Fruit fly (Drosophila melanogaster) whole organism, embryonic: ENCODE measurements around the gene shi.

Experiments
- B-H2 ChIP-seq: fragments of 200-800 bp; sonication (Bioruptor generic); optimal IDR thresholded peaks from 2 replicates; lab custom pipeline; 2018; ENCODE audit warnings: missing biosample characterization, mild to moderate bottlenecking, missing genetic modification characterization
- Blimp-1 ChIP-seq: fragments of 200-800 bp; sonication (Bioruptor generic); optimal IDR thresholded peaks from 3 replicates; lab custom pipeline; 2018; ENCODE audit warnings: missing biosample characterization, missing genetic modification characterization, mild to moderate bottlenecking, moderate library complexity, missing genetic modification reagents
- CG10274 ChIP-seq: fragments of 200-800 bp; sonication (Bioruptor generic); optimal IDR thresholded peaks from 3 replicates; lab custom pipeline; 2017; ENCODE audit warnings: missing biosample characterization, mild to moderate bottlenecking, missing genetic modification characterization
- CG10543 ChIP-seq: fragments of 200-800 bp; sonication (Bioruptor generic); optimal IDR thresholded peaks from 3 replicates; lab custom pipeline; 2017; ENCODE audit warnings: missing biosample characterization, mild to moderate bottlenecking, missing genetic modification characterization, moderate library complexity
- CG11723 ChIP-seq: fragments of 200-800 bp; sonication (Bioruptor generic); optimal IDR thresholded peaks from 2 replicates; lab custom pipeline; 2017; ENCODE audit warnings: missing biosample characterization, mild to moderate bottlenecking, missing genetic modification characterization
- CG12942 ChIP-seq: fragments of 200-800 bp; sonication (Bioruptor generic); optimal IDR thresholded peaks from 3 replicates; lab custom pipeline; 2016; ENCODE audit warnings: missing biosample characterization, missing genetic modification characterization
- CG15011 ChIP-seq: fragments of 200-800 bp; sonication (Bioruptor generic); optimal IDR thresholded peaks from 3 replicates; lab custom pipeline; 2018; ENCODE audit warnings: missing biosample characterization, mild to moderate bottlenecking, missing genetic modification characterization
- CG15601 ChIP-seq: fragments of 200-800 bp; sonication (Bioruptor generic); optimal IDR thresholded peaks from 3 replicates; lab custom pipeline; 2019; ENCODE audit warnings: missing biosample characterization, mild to moderate bottlenecking, missing genetic modification characterization, moderate library complexity
- CG2116 ChIP-seq: fragments of 200-800 bp; sonication (Bioruptor generic); optimal IDR thresholded peaks from 3 replicates; lab custom pipeline; 2018; ENCODE audit warnings: missing biosample characterization, mild to moderate bottlenecking, missing genetic modification characterization
- CG3163 ChIP-seq: fragments of 200-800 bp; sonication (Bioruptor generic); optimal IDR thresholded peaks from 3 replicates; lab custom pipeline; 2016; ENCODE audit warnings: missing biosample characterization, missing genetic modification characterization
- CG32767 ChIP-seq: fragments of 200-800 bp; sonication (Bioruptor generic); IDR thresholded peaks from 2 replicates; pipeline ENCODE4 v1.3.6; 2022; ENCODE audit warnings: missing biosample characterization, missing genetic modification characterization
- CG3995 ChIP-seq: fragments of 200-800 bp; sonication (Bioruptor generic); optimal IDR thresholded peaks from 3 replicates; lab custom pipeline; 2016; ENCODE audit warnings: missing biosample characterization, missing genetic modification characterization
- CG4424 ChIP-seq: fragments of 200-800 bp; sonication (Bioruptor generic); optimal IDR thresholded peaks from 3 replicates; lab custom pipeline; 2016; ENCODE audit warnings: missing biosample characterization, missing genetic modification characterization
- CG4820 ChIP-seq: fragments of 200-800 bp; sonication (Bioruptor generic); optimal IDR thresholded peaks from 3 replicates; lab custom pipeline; 2016; ENCODE audit warnings: missing biosample characterization, missing genetic modification characterization
- CG6175 ChIP-seq: fragments of 200-800 bp; sonication (Bioruptor generic); IDR thresholded peaks from 3 replicates; pipeline ENCODE4 v1.3.6; 2022; ENCODE audit warnings: missing biosample characterization, missing genetic modification characterization
- CG6272 ChIP-seq: fragments of 200-800 bp; sonication (Bioruptor generic); IDR thresholded peaks from 2 replicates; pipeline ENCODE4 v1.3.6; 2022; ENCODE audit warnings: missing biosample characterization, missing genetic modification characterization
- CG6654 ChIP-seq: fragments of 200-800 bp; sonication (Bioruptor generic); optimal IDR thresholded peaks from 2 replicates; lab custom pipeline; 2017; ENCODE audit warnings: missing biosample characterization, mild to moderate bottlenecking, missing genetic modification characterization
- CG6765 ChIP-seq: fragments of 200-800 bp; sonication (Bioruptor generic); optimal IDR thresholded peaks from 3 replicates; lab custom pipeline; 2017; ENCODE audit warnings: missing biosample characterization, mild to moderate bottlenecking, missing genetic modification characterization
- CG7271 ChIP-seq: fragments of 200-800 bp; sonication (Bioruptor generic); optimal IDR thresholded peaks from 2 replicates; lab custom pipeline; 2018; ENCODE audit warnings: missing biosample characterization, mild to moderate bottlenecking, missing genetic modification characterization, moderate library complexity
- CG7357 ChIP-seq: fragments of 200-800 bp; sonication (Bioruptor generic); IDR thresholded peaks from 3 replicates; pipeline ENCODE4 v1.3.6; 2022; ENCODE audit warnings: missing biosample characterization, missing genetic modification characterization
- CG7786 ChIP-seq: fragments of 200-800 bp; sonication (Bioruptor generic); optimal IDR thresholded peaks from 2 replicates; lab custom pipeline; 2016; ENCODE audit warnings: missing biosample characterization, missing genetic modification characterization
- CG9215 ChIP-seq: fragments of 200-800 bp; sonication (Bioruptor generic); IDR thresholded peaks from 2 replicates; pipeline ENCODE4 v1.3.6; 2022; ENCODE audit warnings: missing biosample characterization, missing genetic modification characterization
- CoRest ChIP-seq: fragments of 200-800 bp; sonication (Bioruptor generic); optimal IDR thresholded peaks from 3 replicates; lab custom pipeline; 2018; ENCODE audit warnings: missing biosample characterization, mild to moderate bottlenecking, missing genetic modification characterization, moderate library complexity
- Dfd ChIP-seq, 2 experiments: fragments of >200 bp; optimal IDR thresholded peaks; 2 replicates each; lab custom pipeline; 2017; ENCODE audit warnings: missing biosample characterization in 2 of 2, missing genetic modification characterization in 2 of 2
- Fer2 ChIP-seq: fragments of 200-800 bp; sonication (Bioruptor generic); optimal IDR thresholded peaks from 2 replicates; lab custom pipeline; 2018; ENCODE audit warnings: missing biosample characterization, mild to moderate bottlenecking, missing genetic modification characterization, moderate library complexity
- Kr ChIP-seq: fragments of 200-800 bp; sonication (Bioruptor generic); optimal IDR thresholded peaks from 2 replicates; lab custom pipeline; 2017; ENCODE audit warnings: missing biosample characterization, mild to moderate bottlenecking, missing genetic modification characterization
- Mrtf ChIP-seq: fragments of 200-800 bp; sonication (Bioruptor generic); IDR thresholded peaks from 3 replicates; pipeline ENCODE4 v1.3.6; 2022; ENCODE audit warnings: missing biosample characterization, missing genetic modification characterization
- Six4 ChIP-seq: fragments of 200-800 bp; sonication (Bioruptor generic); optimal IDR thresholded peaks from 2 replicates; lab custom pipeline; 2016; ENCODE audit warnings: missing biosample characterization, missing genetic modification characterization
- Sry-δ ChIP-seq: fragments of 200-800 bp; sonication (Bioruptor generic); optimal IDR thresholded peaks from 2 replicates; lab custom pipeline; 2016; ENCODE audit warnings: missing biosample characterization, missing genetic modification characterization
- Vsx1 ChIP-seq: fragments of 200-800 bp; sonication (Bioruptor generic); optimal IDR thresholded peaks from 2 replicates; lab custom pipeline; 2017; ENCODE audit warnings: missing biosample characterization, mild to moderate bottlenecking, missing genetic modification characterization, missing genetic modification reagents
- YL-1 ChIP-seq: fragments of 200-800 bp; sonication (Bioruptor generic); optimal IDR thresholded peaks from 3 replicates; lab custom pipeline; 2017; ENCODE audit warnings: missing biosample characterization, mild to moderate bottlenecking, missing genetic modification characterization
- abd-A ChIP-seq: fragments of 200-800 bp; sonication (Bioruptor generic); optimal IDR thresholded peaks from 3 replicates; lab custom pipeline; 2019; ENCODE audit warnings: missing biosample characterization, mild to moderate bottlenecking, missing genetic modification characterization, moderate library complexity
- bowl ChIP-seq: fragments of 200-800 bp; sonication (Bioruptor generic); IDR thresholded peaks from 2 replicates; pipeline ENCODE4 v1.3.6; 2022; ENCODE audit warnings: missing biosample characterization, missing genetic modification characterization
- cad ChIP-seq: fragments of >200 bp; optimal IDR thresholded peaks from 2 replicates; lab custom pipeline; 2017; ENCODE audit warnings: missing biosample characterization, missing genetic modification characterization
- dimm ChIP-seq: fragments of 200-800 bp; sonication (Bioruptor generic); IDR thresholded peaks from 2 replicates; pipeline ENCODE4 v1.3.6; 2022; ENCODE audit warnings: missing biosample characterization, missing genetic modification characterization
- fd102C ChIP-seq: fragments of 200-800 bp; sonication (Bioruptor generic); optimal IDR thresholded peaks from 2 replicates; lab custom pipeline; 2018; ENCODE audit warnings: missing biosample characterization, mild to moderate bottlenecking, missing genetic modification characterization, moderate library complexity
- klu ChIP-seq: fragments of 200-800 bp; sonication (Bioruptor generic); IDR thresholded peaks from 2 replicates; pipeline ENCODE4 v1.3.6; 2022; ENCODE audit warnings: missing biosample characterization, missing genetic modification characterization
- kni ChIP-seq: fragments of 200-800 bp; sonication (Bioruptor generic); optimal IDR thresholded peaks from 3 replicates; lab custom pipeline; 2017; ENCODE audit warnings: mild to moderate bottlenecking, missing biosample characterization, missing genetic modification reagents, missing genetic modification characterization
- lilli ChIP-seq: fragments of 200-800 bp; sonication (Bioruptor generic); optimal IDR thresholded peaks from 3 replicates; lab custom pipeline; 2016; ENCODE audit warnings: missing biosample characterization, missing genetic modification characterization
- peb ChIP-seq: fragments of 200-800 bp; sonication (Bioruptor generic); IDR thresholded peaks from 2 replicates; pipeline ENCODE4 v1.3.6; 2022; ENCODE audit warnings: missing biosample characterization, missing genetic modification characterization
- pho ChIP-seq: fragments of 200-800 bp; sonication (Bioruptor generic); optimal IDR thresholded peaks from 2 replicates; lab custom pipeline; 2016; ENCODE audit warnings: missing biosample characterization, missing genetic modification characterization
- repo ChIP-seq: fragments of 200-800 bp; sonication (Bioruptor generic); optimal IDR thresholded peaks from 2 replicates; lab custom pipeline; 2016; ENCODE audit warnings: missing biosample characterization, missing genetic modification characterization
- schlank ChIP-seq: fragments of 200-800 bp; sonication (Bioruptor generic); optimal IDR thresholded peaks from 2 replicates; lab custom pipeline; 2018; ENCODE audit warnings: missing biosample characterization, mild to moderate bottlenecking, missing genetic modification characterization
- sna ChIP-seq: fragments of 200-800 bp; sonication (Bioruptor generic); IDR thresholded peaks from 2 replicates; pipeline ENCODE4 v1.3.6; 2022; ENCODE audit warnings: missing biosample characterization, missing genetic modification characterization; ENCODE audit not compliant: partially characterized antibody
- tin ChIP-seq: fragments of 200-800 bp; sonication (Bioruptor generic); optimal IDR thresholded peaks from 3 replicates; lab custom pipeline; 2016; ENCODE audit warnings: missing biosample characterization, missing genetic modification characterization
- trem ChIP-seq: fragments of 200-800 bp; optimal IDR thresholded peaks from 3 replicates; lab custom pipeline; 2019; ENCODE audit warnings: missing biosample characterization, mild to moderate bottlenecking, missing genetic modification characterization, moderate library complexity
- ttk ChIP-seq: fragments of 200-800 bp; sonication (Bioruptor generic); IDR thresholded peaks from 2 replicates; pipeline ENCODE4 v2.1.2; 2022; ENCODE audit warnings: missing biosample characterization, missing genetic modification characterization
- tup ChIP-seq: fragments of 200-800 bp; sonication (Bioruptor generic); optimal IDR thresholded peaks from 2 replicates; lab custom pipeline; 2016; ENCODE audit warnings: missing biosample characterization, mild to moderate bottlenecking, missing genetic modification characterization, moderate library complexity
- unc-4 ChIP-seq: fragments of 200-800 bp; sonication (Bioruptor generic); IDR thresholded peaks from 2 replicates; pipeline ENCODE4 v1.3.6; 2022; ENCODE audit warnings: missing biosample characterization, missing genetic modification characterization; ENCODE audit not compliant: partially characterized antibody
- zen ChIP-seq: fragments of 200-800 bp; sonication (Bioruptor generic); optimal IDR thresholded peaks from 3 replicates; lab custom pipeline; 2018; ENCODE audit warnings: missing biosample characterization, mild to moderate bottlenecking, missing genetic modification characterization, moderate library complexity
- zf30C ChIP-seq: fragments of 200-800 bp; sonication (Bioruptor generic); optimal IDR thresholded peaks from 3 replicates; lab custom pipeline; 2018; ENCODE audit warnings: missing biosample characterization, mild to moderate bottlenecking, missing genetic modification characterization

shi gene

dm6 chrX:15944735-15945323, 52.9 kb downstream of the shi start, which contains the start of gene Rrp47 (continued):
- TF ChIP-seq dimm: no peak
- TF ChIP-seq Sry-δ: peak; percentile 21
- no peak for TF ChIP-seq trem (tag; lab: Kevin White, UChicago)
- TF ChIP-seq CG15011 (GFP tag; lab: Kevin White, UChicago): no peak
- no peak for TF ChIP-seq CG6765 (GFP tag; lab: Kevin White, UChicago)
- peak; percentile 93 for TF ChIP-seq CG7357 (GFP tag; lab: Robert Waterston, UW)
- TF ChIP-seq Vsx1: no peak
- peak; percentile 10 for TF ChIP-seq zen (tag; lab: Kevin White, UChicago)
- no peak for TF ChIP-seq B-H2 (GFP tag; lab: Kevin White, UChicago)
- TF ChIP-seq cad (GFP tag; lab: Kevin White, UChicago): no peak
- TF ChIP-seq CG6175 (GFP tag; lab: Robert Waterston, UW): no peak
- TF ChIP-seq Mrtf (GFP tag; lab: Robert Waterston, UW): no peak
- peak; percentile 20 for TF ChIP-seq YL-1
- TF ChIP-seq CG4424 (GFP tag; lab: Kevin White, UChicago): no peak
- no peak for TF ChIP-seq pho
- TF ChIP-seq zf30C: no peak
- no peak for TF ChIP-seq CG32767 (GFP tag; lab: Robert Waterston, UW)
- no peak for TF ChIP-seq CG15601 (tag; lab: Kevin White, UChicago)
- no peak for TF ChIP-seq Kr
- TF ChIP-seq CG4820 (GFP tag; lab: Kevin White, UChicago): no peak
- TF ChIP-seq CG12942 (GFP tag; lab: Kevin White, UChicago): no peak
- TF ChIP-seq CG3163: no peak
- TF ChIP-seq CG10274: no peak
- TF ChIP-seq abd-A (tag; lab: Kevin White, UChicago): no peak
- TF ChIP-seq bowl (GFP tag; lab: Robert Waterston, UW): no peak
- TF ChIP-seq tup (GFP tag; lab: Kevin White, UChicago): no peak
- no peak for TF ChIP-seq CG6654 (GFP tag; lab: Kevin White, UChicago)
- TF ChIP-seq Blimp-1 (GFP tag; lab: Kevin White, UChicago): no peak
- TF ChIP-seq CG6272 (GFP tag; lab: Robert Waterston, UW): no peak
- no peak for TF ChIP-seq repo (GFP tag; lab: Kevin White, UChicago)
- TF ChIP-seq CG7786 (GFP tag; lab: Kevin White, UChicago): no peak
- no peak for TF ChIP-seq kni
- TF ChIP-seq Dfd (GFP tag; optimal IDR thresholded peaks at IDR 0.05; lab: Kevin White, UChicago): no peak
- TF ChIP-seq unc-4: no peak
- TF ChIP-seq Fer2 (tag; lab: Kevin White, UChicago): no peak
- no peak for TF ChIP-seq sna
- no peak for TF ChIP-seq lilli (GFP tag; lab: Kevin White, UChicago)
- TF ChIP-seq klu (GFP tag; lab: Robert Waterston, UW): no peak
- peak; percentile 38 for TF ChIP-seq CG2116 (GFP tag; lab: Kevin White, UChicago)
- TF ChIP-seq ttk (GFP tag; lab: Robert Waterston, UW): no peak
- no peak for TF ChIP-seq peb (GFP tag; lab: Robert Waterston, UW)
- TF ChIP-seq schlank (tag; lab: Kevin White, UChicago): no peak
- TF ChIP-seq CoRest: no peak
- TF ChIP-seq CG3995 (GFP tag; lab: Kevin White, UChicago): peak; percentile 37
- no peak for TF ChIP-seq tin
- no peak for TF ChIP-seq CG11723 (GFP tag; lab: Kevin White, UChicago)
- no peak for TF ChIP-seq Six4
- no peak for TF ChIP-seq fd102C (GFP tag; lab: Kevin White, UChicago)
- no peak for TF ChIP-seq CG9215 (GFP tag; lab: Robert Waterston, UW)
- no peak for TF ChIP-seq CG7271 (tag; lab: Kevin White, UChicago)
- no peak for TF ChIP-seq CG10543
